Worm (Caenorhabditis elegans): ENCODE measurements around the gene C50A2.3.
A peak's percentile ranks its signal among the peaks of the same experiment; 100 is the strongest.

The C50A2.3 gene

ce11 chrIV:1105999-1106398 lies 51.8 kb downstream of the C50A2.3 start:
- TF ChIP-seq nfya-1 (tag; optimal IDR thresholded peaks at IDR 0.05; ENCODE audit: insufficient read depth), result no peak
- no peak for TF ChIP-seq ztf-11 (tag; optimal IDR thresholded peaks at IDR 0.05)
- no peak for TF ChIP-seq nhr-77 (tag; optimal IDR thresholded peaks at IDR 0.05)
- TF ChIP-seq R02D3.7 (tag; optimal IDR thresholded peaks at IDR 0.05), result no peak
- TF ChIP-seq unc-62 (GFP tag; optimal IDR thresholded peaks at IDR 0.05), result no peak
- TF ChIP-seq unc-39 (tag; optimal IDR thresholded peaks at IDR 0.05), result no peak
- TF ChIP-seq pha-4 (tag; optimal IDR thresholded peaks at IDR 0.05), result no peak
- TF ChIP-seq ZK546.5 (tag; optimal IDR thresholded peaks at IDR 0.05), result no peak
- TF ChIP-seq tbx-2 (tag; optimal IDR thresholded peaks at IDR 0.05), result no peak

ce11 chrIV:1105104-1105503 lies 52.7 kb downstream of the C50A2.3 start:
- TF ChIP-seq egl-27 (tag; optimal IDR thresholded peaks at IDR 0.05), result no peak
- TF ChIP-seq tbx-2 (tag; optimal IDR thresholded peaks at IDR 0.05), result no peak
- no peak for TF ChIP-seq nhr-23 (tag; optimal IDR thresholded peaks at IDR 0.05)
- no peak for TF ChIP-seq nhr-237 (tag; optimal IDR thresholded peaks at IDR 0.05)
- no peak for TF ChIP-seq ceh-28 (tag; optimal IDR thresholded peaks at IDR 0.05)
- TF ChIP-seq nhr-11 (tag; optimal IDR thresholded peaks at IDR 0.05), result no peak
- TF ChIP-seq fkh-2 (tag; optimal IDR thresholded peaks at IDR 0.05), result peak; percentile 42
- TF ChIP-seq snpc-4 (tag; optimal IDR thresholded peaks at IDR 0.05), result no peak
- no peak for TF ChIP-seq fkh-10 (GFP tag; optimal IDR thresholded peaks at IDR 0.05)

ce11 chrIV:1104518-1104917 lies 53.3 kb downstream of the C50A2.3 start, which contains the start of the genes C44B12.9 and C44B12.3:
C44B12.9 (minus strand) TSS chrIV:1104618.
C44B12.3 (plus strand) TSS chrIV:1104766.
- no peak for TF ChIP-seq ZK546.5 (tag; optimal IDR thresholded peaks at IDR 0.05)
- TF ChIP-seq aly-2 (tag; optimal IDR thresholded peaks at IDR 0.05), result no peak
- TF ChIP-seq nhr-28 (tag; optimal IDR thresholded peaks at IDR 0.05), result no peak
- TF ChIP-seq mdl-1 (tag; optimal IDR thresholded peaks at IDR 0.05), result no peak
- TF ChIP-seq skn-1 (tag; optimal IDR thresholded peaks at IDR 0.05), result no peak

- TF ChIP-seq egl-27 (tag; optimal IDR thresholded peaks at IDR 0.05), result no peak
- no peak for TF ChIP-seq ceh-82 (tag; optimal IDR thresholded peaks at IDR 0.05)
- no peak for TF ChIP-seq ceh-28 (tag; optimal IDR thresholded peaks at IDR 0.05)
Measured at ce11 chrIV:1097153-1097552, 60.7 kb downstream of the C50A2.3 start, which contains the start of gene cox-18. cox-18 (plus strand) TSS chrIV:1097453.

ce11 chrIV:1096154-1096553 lies 61.7 kb downstream of the C50A2.3 start:
- no peak for TF ChIP-seq daf-12 (tag; optimal IDR thresholded peaks at IDR 0.05)
- TF ChIP-seq ama-1 (optimal IDR thresholded peaks at IDR 0.05), result no peak
- no peak for TF ChIP-seq nfya-1 (tag; optimal IDR thresholded peaks at IDR 0.05; ENCODE audit: insufficient read depth)
